Worm (Caenorhabditis elegans): ENCODE data around the gene F12E12.2.

- TF ChIP-seq tab-1 (GFP tag; IDR thresholded peaks at IDR 0.05) (no peak), T22C8.4 (GFP tag; IDR thresholded peaks at IDR 0.05) (no peak), ref-1 (GFP tag; conservative IDR thresholded peaks at IDR 0.05) (no peak), med-1 (GFP tag; optimal IDR thresholded peaks at IDR 0.05; ENCODE audit: insufficient read depth) (no peak), flt-1 (GFP tag; IDR thresholded peaks at IDR 0.05) (no peak), ztf-29 (GFP tag; IDR thresholded peaks at IDR 0.05) (no peak), klf-2 (GFP tag; conservative IDR thresholded peaks at IDR 0.05) (no peak), ztf-23 (GFP tag; IDR thresholded peaks at IDR 0.05) (no peak)
Observed at ce11 chrII:3701305-3701704, 38.4 kb upstream of the F12E12.2 start, which contains the start of gene srx-105.
